Worm (Caenorhabditis elegans) whole organism, L4 larva: Measurements from ENCODE around the gene unc-86.

Experiments
- D1046.2 ChIP-seq: fragments of 200-800 bp; sonication (Bioruptor generic); IDR thresholded peaks from 2 replicates; pipeline ENCODE4 v1.3.6; 2022; ENCODE audit warnings: missing genetic modification characterization, missing compliant biosample characterization
- F10B5.3 ChIP-seq: sonication (generic microtip); optimal IDR thresholded peaks from 2 replicates; lab custom pipeline; 2016; ENCODE audit warnings: mild to moderate bottlenecking, missing genetic modification characterization, missing compliant biosample characterization
- F37D6.2 ChIP-seq: sonication (generic microtip); optimal IDR thresholded peaks from 2 replicates; lab custom pipeline; 2016; ENCODE audit warnings: mild to moderate bottlenecking, missing genetic modification characterization, missing compliant biosample characterization
- F49E8.2 ChIP-seq: sonication (generic microtip); optimal IDR thresholded peaks from 2 replicates; lab custom pipeline; 2016; ENCODE audit warnings: missing compliant biosample characterization, mild to moderate bottlenecking, missing genetic modification characterization, borderline replicate concordance
- R02D3.7 ChIP-seq: fragments of 150-350 bp; sonication (generic microtip); optimal IDR thresholded peaks from 3 replicates; lab custom pipeline; 2014; ENCODE audit warnings: missing biosample characterization, missing genetic modification characterization
- T26A8.4 ChIP-seq: fragments of 200-800 bp; sonication (Bioruptor generic); IDR thresholded peaks from 2 replicates; pipeline ENCODE4 v1.3.6; 2022; ENCODE audit warnings: missing genetic modification characterization, missing compliant biosample characterization
- Y48G9A.11 ChIP-seq: fragments of 200-800 bp; sonication (Bioruptor generic); IDR thresholded peaks from 2 replicates; pipeline ENCODE4 v1.3.6; 2022; ENCODE audit warnings: missing genetic modification reagents, missing genetic modification characterization, missing compliant biosample characterization
- Y5F2A.4 ChIP-seq: fragments of 200-800 bp; sonication (Bioruptor generic); optimal IDR thresholded peaks from 2 replicates; lab custom pipeline; 2018; ENCODE audit warnings: mild to moderate bottlenecking, missing genetic modification characterization, missing compliant biosample characterization
- ZK546.5 ChIP-seq, 2 experiments: sonication (generic microtip); optimal IDR thresholded peaks; 2 replicates each; lab custom pipeline; 2017; ENCODE audit warnings: missing biosample characterization in 2 of 2, missing genetic modification characterization in 2 of 2
- ama-1 ChIP-seq: fragments of 150-350 bp; optimal IDR thresholded peaks from 2 replicates; lab custom pipeline; 2014; ENCODE audit warnings: inconsistent platforms, mixed read lengths
- arid-1 ChIP-seq: fragments of 200-800 bp; sonication (Bioruptor generic); conservative IDR thresholded peaks from 2 replicates; pipeline ENCODE4 v1.3.6; 2022; ENCODE audit warnings: missing genetic modification reagents, missing genetic modification characterization, missing compliant biosample characterization
- attf-4 ChIP-seq: sonication (generic microtip); optimal IDR thresholded peaks from 3 replicates; lab custom pipeline; 2017; ENCODE audit warnings: missing biosample characterization, missing genetic modification characterization
- ceh-32 ChIP-seq: sonication (generic microtip); optimal IDR thresholded peaks from 2 replicates; lab custom pipeline; 2016; ENCODE audit warnings: mild to moderate bottlenecking, missing genetic modification characterization, missing compliant biosample characterization; ENCODE audit not compliant: poor library complexity
- cey-2 ChIP-seq: sonication (generic microtip); optimal IDR thresholded peaks from 3 replicates; lab custom pipeline; 2017; ENCODE audit warnings: missing genetic modification characterization, mild to moderate bottlenecking, missing compliant biosample characterization, antibody characterized with exemption, borderline replicate concordance; ENCODE audit not compliant: insufficient read depth
- daf-12 ChIP-seq: fragments of 150-350 bp; optimal IDR thresholded peaks from 2 replicates; lab custom pipeline; 2014; ENCODE audit warnings: missing biosample characterization, missing genetic modification reagents, missing genetic modification characterization
- daf-16 ChIP-seq, 3 experiments: sonication (generic microtip); optimal IDR thresholded peaks; 2 replicates each; lab custom pipeline; 2016 to 2017; ENCODE audit warnings: missing genetic modification characterization in 3 of 3, missing genetic modification reagents in 3 of 3, mild to moderate bottlenecking in 2 of 3, missing compliant biosample characterization in 2 of 3, missing biosample characterization in 1 of 3, moderate library complexity in 1 of 3
- dmd-6 ChIP-seq: fragments of 200-800 bp; sonication (Bioruptor generic); IDR thresholded peaks from 2 replicates; pipeline ENCODE4 v1.3.6; 2022; ENCODE audit warnings: missing genetic modification reagents, missing genetic modification characterization, missing compliant biosample characterization
- dve-1 ChIP-seq: sonication (generic microtip); optimal IDR thresholded peaks from 2 replicates; lab custom pipeline; 2017; ENCODE audit warnings: antibody characterized with exemption, mild to moderate bottlenecking, missing genetic modification characterization, missing compliant biosample characterization; ENCODE audit not compliant: insufficient read depth
- egl-27 ChIP-seq: sonication (generic microtip); optimal IDR thresholded peaks from 3 replicates; lab custom pipeline; 2017; ENCODE audit warnings: missing biosample characterization, missing genetic modification reagents, missing genetic modification characterization
- egl-43 ChIP-seq: fragments of 200-800 bp; sonication (Bioruptor generic); IDR thresholded peaks from 2 replicates; pipeline ENCODE4 v1.3.6; 2022; ENCODE audit warnings: missing genetic modification reagents, missing genetic modification characterization, missing compliant biosample characterization
- gei-8 ChIP-seq: fragments of 200-800 bp; sonication (Bioruptor generic); optimal IDR thresholded peaks from 2 replicates; lab custom pipeline; 2018; ENCODE audit warnings: mild to moderate bottlenecking, missing genetic modification characterization, missing compliant biosample characterization
- hlh-30 ChIP-seq: sonication (generic microtip); optimal IDR thresholded peaks from 2 replicates; lab custom pipeline; 2017; ENCODE audit warnings: antibody characterized with exemption, mild to moderate bottlenecking, missing genetic modification characterization, missing compliant biosample characterization; ENCODE audit not compliant: insufficient read depth
- jun-1 ChIP-seq: fragments of 150-350 bp; optimal IDR thresholded peaks from 2 replicates; lab custom pipeline; 2014; ENCODE audit warnings: missing biosample characterization, missing genetic modification reagents, missing genetic modification characterization
- lin-13 ChIP-seq: fragments of 150-350 bp; optimal IDR thresholded peaks from 2 replicates; lab custom pipeline; 2014; ENCODE audit warnings: missing biosample characterization, missing genetic modification reagents, missing genetic modification characterization
- lin-15B ChIP-seq: fragments of 150-350 bp; sonication (generic microtip); optimal IDR thresholded peaks from 3 replicates; lab custom pipeline; 2014; ENCODE audit warnings: missing biosample characterization, missing genetic modification characterization
- lin-29 ChIP-seq: fragments of 200-800 bp; sonication (Bioruptor generic); IDR thresholded peaks from 2 replicates; pipeline ENCODE4 v1.3.6; 2022; ENCODE audit warnings: missing genetic modification reagents, missing genetic modification characterization, missing compliant biosample characterization
- lir-3 ChIP-seq: sonication (generic microtip); optimal IDR thresholded peaks from 2 replicates; lab custom pipeline; 2016; ENCODE audit warnings: mild to moderate bottlenecking, missing genetic modification characterization, missing compliant biosample characterization
- lsy-2 ChIP-seq, 2 experiments: fragments of 150-350 bp in 1 of 2; sonication (generic microtip) in 1 of 2; optimal IDR thresholded peaks; 2 replicates each; lab custom pipeline; 2014 to 2017; ENCODE audit warnings: missing biosample characterization in 2 of 2, missing genetic modification characterization in 2 of 2
- madf-5 ChIP-seq, 2 experiments: fragments of 200-800 bp; sonication (Bioruptor generic); IDR thresholded peaks; 2 replicates each; pipeline ENCODE4 v1.3.6; 2022; ENCODE audit warnings: missing compliant biosample characterization in 2 of 2, missing genetic modification characterization in 2 of 2
- madf-9 ChIP-seq: fragments of 200-800 bp; sonication (Bioruptor generic); conservative IDR thresholded peaks from 2 replicates; pipeline ENCODE4 v1.3.6; 2022; ENCODE audit warnings: missing genetic modification reagents, missing genetic modification characterization, missing compliant biosample characterization
- mep-1 ChIP-seq: fragments of 150-350 bp; sonication (generic microtip); optimal IDR thresholded peaks from 3 replicates; lab custom pipeline; 2014; ENCODE audit warnings: missing biosample characterization, missing genetic modification characterization
- mes-2 ChIP-seq: sonication (generic microtip); optimal IDR thresholded peaks from 2 replicates; lab custom pipeline; 2016; ENCODE audit warnings: missing genotype, mild to moderate bottlenecking, missing genetic modification characterization, missing compliant biosample characterization; ENCODE audit not compliant: poor library complexity, severe bottlenecking
- nhr-111 ChIP-seq: fragments of 200-800 bp; sonication (Bioruptor generic); optimal IDR thresholded peaks from 2 replicates; lab custom pipeline; 2018; ENCODE audit warnings: mild to moderate bottlenecking, missing genetic modification characterization, missing compliant biosample characterization
- nhr-28 ChIP-seq: fragments of 150-350 bp; optimal IDR thresholded peaks from 2 replicates; lab custom pipeline; 2014; ENCODE audit warnings: missing biosample characterization, missing genetic modification characterization
- nhr-42 ChIP-seq: fragments of 200-800 bp; sonication (Bioruptor generic); IDR thresholded peaks from 2 replicates; pipeline ENCODE4 v1.3.6; 2022; ENCODE audit warnings: missing genetic modification characterization, missing compliant biosample characterization
- nhr-48 ChIP-seq: sonication (generic microtip); optimal IDR thresholded peaks from 2 replicates; lab custom pipeline; 2016; ENCODE audit warnings: mild to moderate bottlenecking, missing genetic modification characterization, missing compliant biosample characterization
- nhr-76 ChIP-seq: fragments of 150-350 bp; optimal IDR thresholded peaks from 2 replicates; lab custom pipeline; 2014; ENCODE audit warnings: missing biosample characterization, missing genetic modification characterization
- pqm-1 ChIP-seq: sonication (generic microtip); optimal IDR thresholded peaks from 2 replicates; lab custom pipeline; 2017; ENCODE audit warnings: missing biosample characterization, missing genetic modification characterization
- rbr-2 ChIP-seq: sonication (generic microtip); optimal IDR thresholded peaks from 2 replicates; lab custom pipeline; 2016; ENCODE audit warnings: missing genotype, missing genetic modification characterization, missing compliant biosample characterization
- saeg-2 ChIP-seq: fragments of 200-800 bp; sonication (Bioruptor generic); IDR thresholded peaks from 2 replicates; pipeline ENCODE4 v1.3.6; 2022; ENCODE audit warnings: missing genetic modification reagents, missing genetic modification characterization, missing compliant biosample characterization
- sdz-12 ChIP-seq: fragments of 200-800 bp; sonication (Bioruptor generic); optimal IDR thresholded peaks from 2 replicates; lab custom pipeline; 2018; ENCODE audit warnings: mild to moderate bottlenecking, missing genetic modification characterization, missing compliant biosample characterization
- set-16 ChIP-seq: fragments of 200-800 bp; sonication (Bioruptor generic); IDR thresholded peaks from 2 replicates; pipeline ENCODE4 v1.3.6; 2022; ENCODE audit warnings: missing genetic modification reagents, missing genetic modification characterization, missing compliant biosample characterization
- snpc-4 ChIP-seq: fragments of 150-350 bp; optimal IDR thresholded peaks from 2 replicates; lab custom pipeline; 2014; ENCODE audit warnings: missing biosample characterization, missing genetic modification characterization
- spr-3 ChIP-seq: fragments of 200-800 bp; sonication (Bioruptor generic); optimal IDR thresholded peaks from 2 replicates; lab custom pipeline; 2018; ENCODE audit warnings: mild to moderate bottlenecking, missing genetic modification characterization, missing compliant biosample characterization
- tag-97 ChIP-seq: fragments of 200-800 bp; sonication (Bioruptor generic); IDR thresholded peaks from 2 replicates; pipeline ENCODE4 v1.3.6; 2022; ENCODE audit warnings: missing genetic modification characterization, missing compliant biosample characterization
- unc-39 ChIP-seq: sonication (generic microtip); optimal IDR thresholded peaks from 2 replicates; lab custom pipeline; 2017; ENCODE audit warnings: missing biosample characterization, missing genetic modification characterization
- zag-1 ChIP-seq: fragments of 150-350 bp; optimal IDR thresholded peaks from 2 replicates; lab custom pipeline; 2014; ENCODE audit warnings: missing biosample characterization, missing genetic modification characterization
- zfp-2 ChIP-seq: sonication (generic microtip); optimal IDR thresholded peaks from 2 replicates; lab custom pipeline; 2016; ENCODE audit warnings: mild to moderate bottlenecking, missing genetic modification characterization, missing compliant biosample characterization
- zip-11 ChIP-seq: fragments of 200-800 bp; sonication (Bioruptor generic); IDR thresholded peaks from 2 replicates; pipeline ENCODE4 v1.3.6; 2022; ENCODE audit warnings: missing genetic modification characterization, missing compliant biosample characterization
- zip-2 ChIP-seq: fragments of 150-350 bp; optimal IDR thresholded peaks from 2 replicates; lab custom pipeline; 2014; ENCODE audit warnings: missing biosample characterization, missing genetic modification characterization
- ztf-7 ChIP-seq: fragments of 150-350 bp; optimal IDR thresholded peaks from 2 replicates; lab custom pipeline; 2014; ENCODE audit warnings: missing biosample characterization, missing genetic modification characterization

Gene unc-86

ce11 chrIII:8227511-8227910 is 11.4 kb upstream of the unc-86 start, which contains the start of gene fbxl-1 (continued):
- TF ChIP-seq mep-1 (tag; lab: Kevin White, UChicago) (peak; percentile 90), mes-2 (peak; percentile 61), lin-13 (GFP tag; lab: Kevin White, UChicago) (peak; percentile 37), Y48G9A.11 (GFP tag; lab: Robert Waterston, UW) (no peak), ceh-32 (no peak), sdz-12 (GFP tag; lab: Kevin White, UChicago) (no peak), madf-9 (GFP tag; lab: Robert Waterston, UW) (peak; percentile 57; the same call in 1 of the 2 replicates), gei-8 (GFP tag; lab: Kevin White, UChicago) (peak; percentile 5), ZK546.5 (tag; optimal IDR thresholded peaks at IDR 0.05; lab: Kevin White, UChicago) (peak in 1 of 2 experiments; percentile 39), rbr-2 (tag; lab: Kevin White, UChicago) (peak; percentile 87), nhr-48 (tag; lab: Kevin White, UChicago) (peak; percentile 31), daf-16 (GFP tag; optimal IDR thresholded peaks at IDR 0.05; lab: Kevin White, UChicago) (no peak), daf-16 (tag; optimal IDR thresholded peaks at IDR 0.05; lab: Kevin White, UChicago) (peak; percentile 64), ama-1 (no peak), daf-12 (tag; lab: Kevin White, UChicago) (no peak), nhr-28 (tag; lab: Kevin White, UChicago) (peak; percentile 81), ztf-7 (tag; lab: Kevin White, UChicago) (peak; percentile 30), egl-27 (tag; lab: Kevin White, UChicago) (no peak), lin-29 (GFP tag; lab: Robert Waterston, UW) (no peak), D1046.2 (GFP tag; lab: Robert Waterston, UW) (no peak), lsy-2 (tag; optimal IDR thresholded peaks at IDR 0.05; lab: Kevin White, UChicago) (peak; percentile 80 to 82), lin-15B (tag; lab: Kevin White, UChicago) (no peak), dve-1 (tag; lab: Kevin White, UChicago) (peak; percentile 73), nhr-111 (GFP tag; lab: Kevin White, UChicago) (no peak), zip-11 (GFP tag; lab: Robert Waterston, UW) (no peak), egl-43 (GFP tag; lab: Robert Waterston, UW) (peak; percentile 79), madf-5 (GFP tag; IDR thresholded peaks at IDR 0.05; lab: Robert Waterston, UW) (no peak), F49E8.2 (tag; lab: Kevin White, UChicago) (no peak), hlh-30 (peak; percentile 99), nhr-42 (GFP tag; lab: Robert Waterston, UW) (peak; percentile 41; the same call in 1 of the 2 replicates), T26A8.4 (GFP tag; lab: Robert Waterston, UW) (peak; percentile 60; the same call in 1 of the 2 replicates), jun-1 (tag; lab: Kevin White, UChicago) (peak; percentile 23), unc-39 (tag; lab: Kevin White, UChicago) (no peak), F37D6.2 (tag; lab: Kevin White, UChicago) (peak; percentile 73), zfp-2 (tag; lab: Kevin White, UChicago) (no peak), lir-3 (tag; lab: Kevin White, UChicago) (no peak), nhr-76 (tag; lab: Kevin White, UChicago) (no peak), pqm-1 (tag; lab: Kevin White, UChicago) (peak; percentile 15), cey-2 (tag; lab: Kevin White, UChicago) (no peak), snpc-4 (tag; lab: Kevin White, UChicago) (no peak), dmd-6 (GFP tag; lab: Robert Waterston, UW) (peak; percentile 86), saeg-2 (GFP tag; lab: Robert Waterston, UW) (no peak), arid-1 (GFP tag; lab: Robert Waterston, UW) (peak; percentile 64), set-16 (GFP tag; lab: Robert Waterston, UW) (peak; percentile 89), spr-3 (GFP tag; lab: Kevin White, UChicago) (no peak), Y5F2A.4 (GFP tag; lab: Kevin White, UChicago) (no peak), zag-1 (tag; lab: Kevin White, UChicago) (no peak), R02D3.7 (tag; lab: Kevin White, UChicago) (no peak), zip-2 (tag; lab: Kevin White, UChicago) (no peak), tag-97 (GFP tag; lab: Robert Waterston, UW) (no peak), attf-4 (tag; lab: Kevin White, UChicago) (no peak), F10B5.3 (tag; lab: Kevin White, UChicago) (no peak)
